Worm (Caenorhabditis elegans): ENCODE measurements around the gene K08F8.15.
A peak's percentile ranks its signal among the peaks of the same experiment; 100 is the strongest.

The K08F8.15 gene

ce11 chrII:8766475-8766874 is at the start of gene K08F8.15, which contains the start of gene nsph-1.1:
K08F8.15 (plus strand) TSS chrII:8766809.
nsph-1.1 (plus strand) TSS chrII:8766775.
- TF ChIP-seq lsy-2 (tag; optimal IDR thresholded peaks at IDR 0.05): no peak
- TF ChIP-seq blmp-1 (tag; optimal IDR thresholded peaks at IDR 0.05): no peak
- TF ChIP-seq ces-1 (GFP tag; optimal IDR thresholded peaks at IDR 0.05): no peak
- no peak for TF ChIP-seq pha-4 (tag; optimal IDR thresholded peaks at IDR 0.05)
- no peak for TF ChIP-seq cnd-1 (tag; optimal IDR thresholded peaks at IDR 0.05)
- TF ChIP-seq mls-2 (tag; optimal IDR thresholded peaks at IDR 0.05): no peak
- TF ChIP-seq mep-1 (tag; optimal IDR thresholded peaks at IDR 0.05): no peak
- TF ChIP-seq unc-62 (GFP tag; optimal IDR thresholded peaks at IDR 0.05): no peak
- TF ChIP-seq nhr-2 (tag; optimal IDR thresholded peaks at IDR 0.05): no peak
- no peak for TF ChIP-seq ham-2 (GFP tag; optimal IDR thresholded peaks at IDR 0.05)
- TF ChIP-seq bed-3 (GFP tag; optimal IDR thresholded peaks at IDR 0.05): no peak
- no peak for TF ChIP-seq unc-39 (tag; optimal IDR thresholded peaks at IDR 0.05)

- no peak for TF ChIP-seq sptf-1 (tag; optimal IDR thresholded peaks at IDR 0.05)
- TF ChIP-seq elt-1 (tag; optimal IDR thresholded peaks at IDR 0.05; ENCODE audit: borderline replicate concordance, insufficient read depth): peak; percentile 64
Observed at ce11 chrII:8717579-8717978, 49.0 kb upstream of the K08F8.15 start.

ce11 chrII:8721955-8722524 is 44.6 kb upstream of the K08F8.15 start, which contains the start of gene trcs-2:
trcs-2 (plus strand) TSS chrII:8722474.
- TF ChIP-seq mep-1 (tag; optimal IDR thresholded peaks at IDR 0.05) (no peak), drap-1 (GFP tag; optimal IDR thresholded peaks at IDR 0.05) (no peak), ztf-11 (tag; optimal IDR thresholded peaks at IDR 0.05) (no peak), mab-5 (tag; optimal IDR thresholded peaks at IDR 0.05) (no peak), zip-8 (tag; optimal IDR thresholded peaks at IDR 0.05) (no peak), tbx-8 (GFP tag; optimal IDR thresholded peaks at IDR 0.05) (no peak), ces-1 (GFP tag; optimal IDR thresholded peaks at IDR 0.05) (no peak), ceh-43 (GFP tag; optimal IDR thresholded peaks at IDR 0.05) (no peak), nhr-28 (tag; optimal IDR thresholded peaks at IDR 0.05) (no peak)

ce11 chrII:8726700-8727099 is 39.9 kb upstream of the K08F8.15 start, which contains the start of gene T01B7.9:
T01B7.9 (minus strand) TSS chrII:8726800.
- TF ChIP-seq ham-2 (GFP tag; optimal IDR thresholded peaks at IDR 0.05) (no peak), drap-1 (GFP tag; optimal IDR thresholded peaks at IDR 0.05) (no peak), pha-4 (tag; optimal IDR thresholded peaks at IDR 0.05) (no peak), sptf-1 (tag; optimal IDR thresholded peaks at IDR 0.05) (no peak), snpc-4 (tag; optimal IDR thresholded peaks at IDR 0.05) (no peak), blmp-1 (tag; optimal IDR thresholded peaks at IDR 0.05) (no peak), mep-1 (tag; optimal IDR thresholded peaks at IDR 0.05) (no peak), nhr-28 (tag; optimal IDR thresholded peaks at IDR 0.05) (no peak), elt-1 (tag; optimal IDR thresholded peaks at IDR 0.05; ENCODE audit: borderline replicate concordance, insufficient read depth) (no peak), sem-2 (GFP tag; optimal IDR thresholded peaks at IDR 0.05) (no peak), M03D4.4 (tag; optimal IDR thresholded peaks at IDR 0.05) (no peak), flh-1 (GFP tag; optimal IDR thresholded peaks at IDR 0.05) (no peak), ces-1 (GFP tag; optimal IDR thresholded peaks at IDR 0.05) (no peak), nhr-76 (tag; optimal IDR thresholded peaks at IDR 0.05) (no peak), bed-3 (GFP tag; optimal IDR thresholded peaks at IDR 0.05) (no peak), ceh-83 (GFP tag; optimal IDR thresholded peaks at IDR 0.05) (no peak), lin-32 (GFP tag; optimal IDR thresholded peaks at IDR 0.05) (no peak), elt-3 (tag; optimal IDR thresholded peaks at IDR 0.05) (no peak), ceh-43 (GFP tag; optimal IDR thresholded peaks at IDR 0.05) (no peak), mls-2 (tag; optimal IDR thresholded peaks at IDR 0.05) (no peak)

- TF ChIP-seq mls-2 (tag; optimal IDR thresholded peaks at IDR 0.05): no peak
- TF ChIP-seq nhr-28 (tag; optimal IDR thresholded peaks at IDR 0.05): no peak
- no peak for TF ChIP-seq ceh-83 (GFP tag; optimal IDR thresholded peaks at IDR 0.05)
- no peak for TF ChIP-seq ceh-39 (tag; optimal IDR thresholded peaks at IDR 0.05)
- no peak for TF ChIP-seq nhr-2 (tag; optimal IDR thresholded peaks at IDR 0.05)
Observed at ce11 chrII:8730281-8730680, 36.3 kb upstream of the K08F8.15 start.

Data from whole organism, mixed stage, embryonic.